Worm (Caenorhabditis elegans): ENCODE data around the gene twk-5.

The twk-5 gene

ce11 chrII:11464427-11464944 lies 20.6 kb downstream of the twk-5 start, which contains the start of the genes aars-1 and rga-1:
Gene aars-1, minus strand, starts transcription at chrII:11464497.
Gene rga-1, plus strand, starts transcription at chrII:11464894.
- TF ChIP-seq sdz-12 (GFP tag; optimal IDR thresholded peaks at IDR 0.05) (no peak), dmd-6 (GFP tag; IDR thresholded peaks at IDR 0.05) (peak; percentile 81), fos-1 (tag; optimal IDR thresholded peaks at IDR 0.05) (no peak), ces-1 (GFP tag; optimal IDR thresholded peaks at IDR 0.05) (no peak), madf-9 (GFP tag; conservative IDR thresholded peaks at IDR 0.05) (no peak), unc-62 (GFP tag; optimal IDR thresholded peaks at IDR 0.05 in 1 of 2) (peak in 1 of 2 experiments; percentile 97), unc-62 (tag; optimal IDR thresholded peaks at IDR 0.05) (no peak), spr-1 (tag; optimal IDR thresholded peaks at IDR 0.05) (peak; percentile 60), D1046.2 (GFP tag; IDR thresholded peaks at IDR 0.05) (no peak), mxl-3 (GFP tag; optimal IDR thresholded peaks at IDR 0.05) (peak; percentile 91), php-3 (GFP tag; IDR thresholded peaks at IDR 0.05) (peak; percentile 74), T26A8.4 (GFP tag; IDR thresholded peaks at IDR 0.05) (peak; percentile 63; the same call in 1 of the 2 replicates), mxl-2 (GFP tag; conservative IDR thresholded peaks at IDR 0.05) (no peak), snpc-4 (tag; optimal IDR thresholded peaks at IDR 0.05) (no peak), ceh-62 (tag; optimal IDR thresholded peaks at IDR 0.05) (no peak), fkh-10 (GFP tag; optimal IDR thresholded peaks at IDR 0.05) (no peak), dpl-1 (GFP tag; optimal IDR thresholded peaks at IDR 0.05) (peak; percentile 54), daf-19 (GFP tag; conservative IDR thresholded peaks at IDR 0.05) (no peak), dmd-9 (GFP tag; IDR thresholded peaks at IDR 0.05) (no peak), R02D3.7 (tag; optimal IDR thresholded peaks at IDR 0.05) (no peak), nhr-42 (GFP tag; IDR thresholded peaks at IDR 0.05) (no peak), zfp-2 (tag; optimal IDR thresholded peaks at IDR 0.05) (no peak), nhr-25 (tag; optimal IDR thresholded peaks at IDR 0.05; ENCODE audit: borderline replicate concordance, insufficient read depth) (no peak), F26F4.8 (GFP tag; conservative IDR thresholded peaks at IDR 0.05) (no peak), vab-7 (GFP tag; IDR thresholded peaks at IDR 0.05) (no peak), spr-3 (GFP tag; optimal IDR thresholded peaks at IDR 0.05) (no peak), dmd-8 (GFP tag; IDR thresholded peaks at IDR 0.05) (no peak), daf-12 (tag; optimal IDR thresholded peaks at IDR 0.05) (no peak), F10B5.3 (tag; optimal IDR thresholded peaks at IDR 0.05) (no peak), nhr-48 (tag; optimal IDR thresholded peaks at IDR 0.05) (peak; percentile 95), nhr-11 (tag; optimal IDR thresholded peaks at IDR 0.05) (no peak), egl-43 (GFP tag; IDR thresholded peaks at IDR 0.05) (no peak), lin-38 (GFP tag; IDR thresholded peaks at IDR 0.05) (peak; percentile 51), attf-4 (tag; optimal IDR thresholded peaks at IDR 0.05) (no peak), rbr-2 (tag; optimal IDR thresholded peaks at IDR 0.05) (peak; percentile 30), F49E8.2 (tag; optimal IDR thresholded peaks at IDR 0.05; ENCODE audit: borderline replicate concordance) (no peak), zip-11 (GFP tag; IDR thresholded peaks at IDR 0.05) (no peak), ZK546.5 (tag; optimal IDR thresholded peaks at IDR 0.05) (no peak), Y75B8A.6 (GFP tag; IDR thresholded peaks at IDR 0.05) (no peak), ceh-82 (tag; optimal IDR thresholded peaks at IDR 0.05) (no peak), lin-39 (tag; optimal IDR thresholded peaks at IDR 0.05) (no peak), hlh-30 (tag; optimal IDR thresholded peaks at IDR 0.05; ENCODE audit: insufficient read depth) (peak; percentile 89), aha-1 (tag) (peak; percentile 96), unc-39 (tag; optimal IDR thresholded peaks at IDR 0.05) (no peak), Y48G9A.11 (GFP tag; IDR thresholded peaks at IDR 0.05) (no peak), madf-5 (GFP tag; IDR thresholded peaks at IDR 0.05) (no peak), set-16 (GFP tag; IDR thresholded peaks at IDR 0.05) (no peak), zfp-3 (GFP tag; conservative IDR thresholded peaks at IDR 0.05) (no peak), lin-13 (GFP tag; optimal IDR thresholded peaks at IDR 0.05) (peak; percentile 22), duxl-1 (tag; optimal IDR thresholded peaks at IDR 0.05; ENCODE audit: poor library complexity) (no peak), Y105C5A.15 (GFP tag; IDR thresholded peaks at IDR 0.05) (no peak)
